Fruit fly (Drosophila melanogaster): Measurements from ENCODE around the gene CG43056.

Gene CG43056

DNA sequence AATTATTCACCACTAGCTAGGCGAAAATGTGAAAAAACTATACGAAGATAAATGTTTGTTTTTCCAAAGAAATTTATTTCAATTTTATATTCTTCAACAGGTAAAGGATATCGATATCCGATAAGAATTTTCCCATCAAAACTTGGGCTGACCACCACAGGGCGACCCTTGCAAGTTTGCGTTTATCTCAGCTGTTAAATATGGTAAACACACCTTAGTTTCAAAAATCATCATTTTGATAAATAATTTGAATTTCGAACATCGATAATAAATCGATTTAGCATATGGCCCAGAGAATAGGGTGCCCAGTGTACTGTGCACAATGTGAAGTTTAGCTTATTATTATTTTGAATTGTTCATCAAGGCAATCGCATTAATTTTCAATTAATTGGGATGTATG is 25.7 kb downstream of the CG43056 start, which contains the start of the genes CG15443 and Paris (continued):
- no peak for TF ChIP-seq gro (GFP tag; optimal IDR thresholded peaks at IDR 0.05)
- TF ChIP-seq org-1 (GFP tag; optimal IDR thresholded peaks at IDR 0.05) = no peak
- TF ChIP-seq stwl (tag; optimal IDR thresholded peaks at IDR 0.05) = peak; percentile 97
- TF ChIP-seq CG7786 (GFP tag; optimal IDR thresholded peaks at IDR 0.05) = no peak
- TF ChIP-seq CG9609 (GFP tag; optimal IDR thresholded peaks at IDR 0.05) = no peak
- TF ChIP-seq cato (GFP tag; optimal IDR thresholded peaks at IDR 0.05; ENCODE audit: borderline replicate concordance) = no peak
- no peak for TF ChIP-seq CG43689 (GFP tag; IDR thresholded peaks at IDR 0.05)
- TF ChIP-seq Mad (GFP tag; optimal IDR thresholded peaks at IDR 0.05) = no peak
- TF ChIP-seq ewg (GFP tag; optimal IDR thresholded peaks at IDR 0.05) = no peak
- TF ChIP-seq CG10431 (GFP tag; optimal IDR thresholded peaks at IDR 0.05) = peak; percentile 3
- no peak for TF ChIP-seq Ravus (GFP tag; IDR thresholded peaks at IDR 0.05)
- TF ChIP-seq CG14860 (GFP tag; IDR thresholded peaks at IDR 0.05; ENCODE audit: partially characterized antibody) = peak; percentile 95
- peak; percentile 63 for TF ChIP-seq CG13894 (tag; optimal IDR thresholded peaks at IDR 0.05)
- TF ChIP-seq amos (GFP tag; IDR thresholded peaks at IDR 0.05; ENCODE audit: partially characterized antibody) = peak; percentile 65
- no peak for TF ChIP-seq CG1647 (GFP tag; optimal IDR thresholded peaks at IDR 0.05)
- no peak for TF ChIP-seq PHDP (tag; optimal IDR thresholded peaks at IDR 0.05)
- TF ChIP-seq twi (tag; optimal IDR thresholded peaks at IDR 0.05) = peak; percentile 7
- TF ChIP-seq zen (tag; optimal IDR thresholded peaks at IDR 0.05) = peak; percentile 50
- no peak for TF ChIP-seq Dfd (GFP tag; optimal IDR thresholded peaks at IDR 0.05)
- TF ChIP-seq NK7.1 (GFP tag; optimal IDR thresholded peaks at IDR 0.05) = no peak
- TF ChIP-seq Neu2 (GFP tag; optimal IDR thresholded peaks at IDR 0.05; ENCODE audit: borderline replicate concordance) = no peak
- TF ChIP-seq bsh (GFP tag; optimal IDR thresholded peaks at IDR 0.05) = no peak
- no peak for TF ChIP-seq YL-1 (GFP tag; optimal IDR thresholded peaks at IDR 0.05)
- TF ChIP-seq Xbp1 (GFP tag; optimal IDR thresholded peaks at IDR 0.05) = no peak
- peak in 1 of 2 experiments; percentile 85 for TF ChIP-seq crp (GFP tag; optimal IDR thresholded peaks at IDR 0.05)
- TF ChIP-seq CG34422 (GFP tag; IDR thresholded peaks at IDR 0.05) = no peak
- no peak for TF ChIP-seq lmd (GFP tag; IDR thresholded peaks at IDR 0.05)
- TF ChIP-seq CG7963 (GFP tag; IDR thresholded peaks at IDR 0.05; ENCODE audit: partially characterized antibody) = peak; percentile 90
- peak; percentile 10 for TF ChIP-seq CG4328 (GFP tag; optimal IDR thresholded peaks at IDR 0.05)
- no peak for TF ChIP-seq tx (GFP tag; optimal IDR thresholded peaks at IDR 0.05)
- TF ChIP-seq CG9876 (GFP tag; optimal IDR thresholded peaks at IDR 0.05) = no peak
- no peak for TF ChIP-seq CkIIα-i1 (GFP tag; IDR thresholded peaks at IDR 0.05)
- no peak for TF ChIP-seq lola (GFP tag; optimal IDR thresholded peaks at IDR 0.05)
- TF ChIP-seq CG33557 (GFP tag; optimal IDR thresholded peaks at IDR 0.05) = peak; percentile 35
- no peak for TF ChIP-seq CG12769 (tag; optimal IDR thresholded peaks at IDR 0.05)
- TF ChIP-seq pnt (GFP tag; optimal IDR thresholded peaks at IDR 0.05) = no peak
- no peak for TF ChIP-seq CG4404 (GFP tag; IDR thresholded peaks at IDR 0.05)
- no peak for TF ChIP-seq ab (GFP tag; optimal IDR thresholded peaks at IDR 0.05)
- TF ChIP-seq CG31441 (GFP tag; IDR thresholded peaks at IDR 0.05) = no peak
- no peak for TF ChIP-seq NC2β (GFP tag; optimal IDR thresholded peaks at IDR 0.05)
- TF ChIP-seq lilli (GFP tag; optimal IDR thresholded peaks at IDR 0.05) = no peak

DNA sequence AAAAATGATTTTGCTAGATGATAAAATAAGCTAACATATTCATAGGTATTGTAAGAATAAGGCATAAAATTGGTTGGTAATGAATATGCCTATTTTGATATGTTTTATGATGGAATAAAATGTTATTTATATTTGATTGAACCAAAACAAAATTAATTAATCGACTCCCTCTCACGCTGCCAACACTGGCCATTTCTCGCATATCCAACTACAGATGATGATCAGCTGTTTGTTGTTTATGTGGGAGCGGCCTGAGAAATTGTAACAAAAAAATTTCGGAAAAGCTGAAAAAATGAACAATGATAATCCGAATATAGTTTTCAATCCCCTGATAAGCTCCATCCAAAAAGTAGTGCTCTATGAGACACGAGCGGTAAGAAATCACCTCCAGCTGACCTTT is 27.4 kb downstream of the CG43056 start, which contains the start of gene FIG4:
Gene FIG4, plus strand, starts transcription at position 229 of the 400 bp plus-strand sequence.
- TF ChIP-seq CG14710 (tag; optimal IDR thresholded peaks at IDR 0.05) (peak; percentile 33), abd-A (tag; optimal IDR thresholded peaks at IDR 0.05) (no peak), onecut (GFP tag; IDR thresholded peaks at IDR 0.05) (no peak), B-H1 (GFP tag; IDR thresholded peaks at IDR 0.05) (no peak), luna (GFP tag; optimal IDR thresholded peaks at IDR 0.05) (no peak), en (GFP tag; optimal IDR thresholded peaks at IDR 0.05) (no peak), twi (tag; optimal IDR thresholded peaks at IDR 0.05) (no peak), Nf-YA (GFP tag; IDR thresholded peaks at IDR 0.05) (no peak), Sry-β (GFP tag; optimal IDR thresholded peaks at IDR 0.05) (peak; percentile 90), fd96Cb (tag; optimal IDR thresholded peaks at IDR 0.05) (no peak), pb (GFP tag; optimal IDR thresholded peaks at IDR 0.05) (no peak), CG9215 (GFP tag; IDR thresholded peaks at IDR 0.05) (no peak), Dad (GFP tag; optimal IDR thresholded peaks at IDR 0.05) (no peak), CG2889 (GFP tag; IDR thresholded peaks at IDR 0.05) (no peak)

All from whole organism, embryonic.